Fruit fly (Drosophila melanogaster): Measurements from ENCODE around the gene Jon65Aii.

Gene Jon65Aii

DNA sequence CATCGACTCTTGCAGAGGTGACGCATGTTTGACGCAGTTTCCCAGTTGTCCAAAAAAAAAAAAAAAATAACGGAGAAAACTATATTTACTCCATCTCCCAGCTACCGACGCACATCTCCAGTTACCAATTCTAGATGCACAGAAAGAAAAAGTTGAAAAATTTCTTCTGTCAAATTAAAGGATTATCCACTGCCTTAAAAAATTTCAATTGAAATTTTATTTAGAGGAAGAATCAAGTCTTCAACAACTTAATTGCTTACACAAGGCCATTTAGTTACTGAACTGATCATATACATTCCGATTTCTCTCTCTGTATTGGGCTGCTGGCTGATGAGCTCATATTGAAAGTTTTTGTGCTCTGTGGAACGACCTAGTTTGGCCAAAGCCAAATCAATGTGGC is 33.9 kb downstream of the Jon65Aii start (continued):
- TF ChIP-seq sc (optimal IDR thresholded peaks at IDR 0.05) (no peak), sc (GFP tag; optimal IDR thresholded peaks at IDR 0.05) (no peak), NC2α (GFP tag; optimal IDR thresholded peaks at IDR 0.05) (no peak), Jarid2 (GFP tag; optimal IDR thresholded peaks at IDR 0.05) (no peak), ab (GFP tag; optimal IDR thresholded peaks at IDR 0.05) (no peak), Dfd (GFP tag; optimal IDR thresholded peaks at IDR 0.05) (no peak), NFAT (GFP tag; IDR thresholded peaks at IDR 0.05) (no peak), amos (GFP tag; IDR thresholded peaks at IDR 0.05; ENCODE audit: partially characterized antibody) (no peak), unpg (GFP tag; optimal IDR thresholded peaks at IDR 0.05) (peak; percentile 65), CG10979 (tag; optimal IDR thresholded peaks at IDR 0.05) (no peak), dpn (GFP tag; optimal IDR thresholded peaks at IDR 0.05) (peak; percentile 27 to 48), CG7745 (tag; optimal IDR thresholded peaks at IDR 0.05) (no peak), CG17359 (tag; optimal IDR thresholded peaks at IDR 0.05) (no peak), grn (GFP tag; optimal IDR thresholded peaks at IDR 0.05) (no peak), CG2678 (tag; optimal IDR thresholded peaks at IDR 0.05) (peak; percentile 50), Sry-δ (GFP tag; optimal IDR thresholded peaks at IDR 0.05) (no peak), stc (GFP tag; IDR thresholded peaks at IDR 0.05) (no peak), CG10274 (GFP tag; optimal IDR thresholded peaks at IDR 0.05) (no peak), Bteb2 (GFP tag; optimal IDR thresholded peaks at IDR 0.05) (no peak), vnd (GFP tag; IDR thresholded peaks at IDR 0.05; ENCODE audit: partially characterized antibody) (no peak), Lhr (GFP tag; optimal IDR thresholded peaks at IDR 0.05) (no peak), CG1233 (GFP tag; optimal IDR thresholded peaks at IDR 0.05) (no peak), cwo (GFP tag; optimal IDR thresholded peaks at IDR 0.05) (no peak), HLH4C (GFP tag; IDR thresholded peaks at IDR 0.05; ENCODE audit: partially characterized antibody) (no peak), CG18599 (GFP tag; optimal IDR thresholded peaks at IDR 0.05) (no peak), Blimp-1 (GFP tag; optimal IDR thresholded peaks at IDR 0.05) (no peak), Dll (GFP tag; IDR thresholded peaks at IDR 0.05; ENCODE audit: partially characterized antibody) (no peak), CG4854 (GFP tag; optimal IDR thresholded peaks at IDR 0.05) (no peak), CoRest (tag; optimal IDR thresholded peaks at IDR 0.05) (peak; percentile 19), CG7372 (GFP tag; IDR thresholded peaks at IDR 0.05) (no peak), fd102C (GFP tag; optimal IDR thresholded peaks at IDR 0.05) (no peak), Dbx (GFP tag; IDR thresholded peaks at IDR 0.05) (no peak), gsb (GFP tag; IDR thresholded peaks at IDR 0.05) (no peak), CG6683 (GFP tag; optimal IDR thresholded peaks at IDR 0.05) (no peak), ATbp (GFP tag; optimal IDR thresholded peaks at IDR 0.05) (peak; percentile 27), ken (GFP tag; IDR thresholded peaks at IDR 0.05) (peak; percentile 21; the same call in 1 of the 3 replicates), CG7556 (GFP tag; optimal IDR thresholded peaks at IDR 0.05) (peak; percentile 36), gfzf (GFP tag; optimal IDR thresholded peaks at IDR 0.05) (no peak), gsb-n (tag; optimal IDR thresholded peaks at IDR 0.05) (no peak), dmrt99B (tag; optimal IDR thresholded peaks at IDR 0.05) (no peak), pho (GFP tag; optimal IDR thresholded peaks at IDR 0.05) (peak; percentile 38), CG10321 (GFP tag; IDR thresholded peaks at IDR 0.05) (no peak), Usf (GFP tag; optimal IDR thresholded peaks at IDR 0.05) (no peak), fd96Cb (tag; optimal IDR thresholded peaks at IDR 0.05) (no peak), CG17186 (GFP tag; optimal IDR thresholded peaks at IDR 0.05) (no peak), exex (tag; optimal IDR thresholded peaks at IDR 0.05) (no peak), CTCF (GFP tag; optimal IDR thresholded peaks at IDR 0.05) (no peak), CG10431 (GFP tag; optimal IDR thresholded peaks at IDR 0.05) (no peak), CG42726 (GFP tag; IDR thresholded peaks at IDR 0.05; ENCODE audit: partially characterized antibody) (no peak), Awh (GFP tag; IDR thresholded peaks at IDR 0.05) (no peak), Hand (GFP tag; optimal IDR thresholded peaks at IDR 0.05) (no peak)

All from whole organism, embryonic.